Worm (Caenorhabditis elegans): Measurements from ENCODE around the gene cccp-1.

Gene cccp-1

DNA sequence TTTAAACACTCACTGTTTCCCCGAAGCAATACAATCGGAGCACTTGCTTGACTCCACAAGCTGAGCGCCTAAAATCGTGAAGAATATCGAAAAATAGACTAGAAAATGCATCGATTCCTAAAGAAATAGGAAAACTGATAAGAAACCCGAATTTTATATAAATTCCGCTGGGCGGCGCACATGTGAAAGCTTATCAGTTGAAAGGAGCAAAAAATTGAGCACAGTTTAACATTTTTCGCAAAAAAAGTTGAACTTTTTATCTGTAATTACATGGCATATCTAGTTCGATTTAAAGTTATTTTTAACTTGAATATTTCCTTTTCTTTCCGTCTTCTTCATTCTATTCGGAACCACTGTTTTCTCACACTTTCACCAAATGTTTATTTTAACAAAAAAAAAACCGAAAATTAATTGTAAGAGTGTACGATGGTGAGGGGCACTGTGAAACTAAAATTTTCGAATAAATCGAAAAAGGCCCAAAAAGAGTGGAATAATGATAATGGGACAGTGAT is 26.6 kb upstream of the cccp-1 start, which contains the start of gene Y49E10.18:
Gene Y49E10.18 (minus strand): TSS at position 116 of the 512 bp plus-strand sequence.
- no peak for TF ChIP-seq aly-1 (tag; optimal IDR thresholded peaks at IDR 0.05)
- TF ChIP-seq ceh-36 (tag; optimal IDR thresholded peaks at IDR 0.05) = no peak
- TF ChIP-seq hnd-1 (tag; optimal IDR thresholded peaks at IDR 0.05) = no peak
- no peak for TF ChIP-seq ceh-13 (GFP tag; optimal IDR thresholded peaks at IDR 0.05)
- no peak for TF ChIP-seq hmg-4 (GFP tag; optimal IDR thresholded peaks at IDR 0.05)
- no peak for TF ChIP-seq B0310.2 (tag; optimal IDR thresholded peaks at IDR 0.05)
- no peak for TF ChIP-seq F13C5.2 (tag; optimal IDR thresholded peaks at IDR 0.05)

DNA sequence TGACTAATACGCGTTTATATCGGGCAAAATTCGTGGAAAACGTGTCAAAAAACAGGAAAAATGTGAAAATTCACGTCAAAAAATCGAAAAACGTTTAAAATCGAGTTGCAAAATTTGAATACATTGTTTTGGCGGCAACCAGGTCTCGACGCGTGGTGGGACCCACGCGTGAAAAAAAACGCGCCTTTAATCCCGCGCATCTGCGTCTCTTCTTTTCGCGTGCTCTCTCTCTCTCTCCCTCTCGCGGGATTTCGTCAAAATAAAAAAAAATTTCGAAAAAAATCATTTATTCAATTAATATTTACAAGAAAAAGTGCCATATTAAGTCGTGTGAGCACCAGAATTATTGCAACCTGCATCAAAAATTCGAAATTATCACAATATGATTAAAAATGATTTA is 19.4 kb upstream of the cccp-1 start, which contains the start of gene ani-1:
Gene ani-1 (minus strand): TSS at position 61 of the 400 bp plus-strand sequence.
- TF ChIP-seq sea-1 (GFP tag; conservative IDR thresholded peaks at IDR 0.05) = no peak
- no peak for TF ChIP-seq tbx-11 (GFP tag; IDR thresholded peaks at IDR 0.05)
- no peak for TF ChIP-seq ceh-36 (tag; optimal IDR thresholded peaks at IDR 0.05)
- TF ChIP-seq ceh-13 (GFP tag; optimal IDR thresholded peaks at IDR 0.05) = no peak
- no peak for TF ChIP-seq hmg-4 (GFP tag; optimal IDR thresholded peaks at IDR 0.05)
- no peak for TF ChIP-seq pes-1 (GFP tag; IDR thresholded peaks at IDR 0.05)
- no peak for TF ChIP-seq tbx-37 (GFP tag; conservative IDR thresholded peaks at IDR 0.05)
- no peak for TF ChIP-seq hmbx-1 (tag; optimal IDR thresholded peaks at IDR 0.05)
- no peak for TF ChIP-seq tra-4 (tag; optimal IDR thresholded peaks at IDR 0.05)
- no peak for TF ChIP-seq ets-7 (tag; optimal IDR thresholded peaks at IDR 0.05)
- no peak for TF ChIP-seq ama-1 (optimal IDR thresholded peaks at IDR 0.05)
- no peak for TF ChIP-seq flt-1 (GFP tag; IDR thresholded peaks at IDR 0.05)

DNA sequence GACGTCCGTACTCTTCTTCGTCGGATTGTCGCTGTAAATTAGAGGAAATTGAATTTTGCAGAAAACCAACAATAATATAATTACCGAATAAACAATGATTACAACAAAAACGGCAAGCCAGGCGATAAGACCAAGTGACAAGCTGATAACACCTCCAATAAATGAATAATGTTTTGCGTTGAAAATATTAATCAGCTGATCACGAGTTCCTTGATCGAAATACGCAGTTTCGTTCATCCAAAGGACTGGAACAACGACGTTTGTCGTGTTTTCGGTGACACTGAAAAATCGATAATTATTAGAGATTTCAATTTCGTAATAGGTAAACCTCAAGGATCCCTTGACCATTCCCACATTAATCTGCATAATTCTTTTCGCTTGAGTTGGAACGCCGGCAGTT is 18.9 kb upstream of the cccp-1 start:
- TF ChIP-seq aly-1 (tag; optimal IDR thresholded peaks at IDR 0.05) = no peak
- TF ChIP-seq tra-4 (tag; optimal IDR thresholded peaks at IDR 0.05) = no peak
- no peak for TF ChIP-seq tbx-37 (GFP tag; conservative IDR thresholded peaks at IDR 0.05)
- TF ChIP-seq ceh-36 (tag; optimal IDR thresholded peaks at IDR 0.05) = no peak
- no peak for TF ChIP-seq hmbx-1 (tag; optimal IDR thresholded peaks at IDR 0.05)
- no peak for TF ChIP-seq ama-1 (optimal IDR thresholded peaks at IDR 0.05)
- no peak for TF ChIP-seq sea-1 (GFP tag; conservative IDR thresholded peaks at IDR 0.05)
- no peak for TF ChIP-seq tbx-11 (GFP tag; IDR thresholded peaks at IDR 0.05)
- no peak for TF ChIP-seq hmg-4 (GFP tag; optimal IDR thresholded peaks at IDR 0.05)
- no peak for TF ChIP-seq ets-7 (tag; optimal IDR thresholded peaks at IDR 0.05)
- TF ChIP-seq F13C5.2 (tag; optimal IDR thresholded peaks at IDR 0.05) = no peak
- TF ChIP-seq B0310.2 (tag; optimal IDR thresholded peaks at IDR 0.05) = no peak
- no peak for TF ChIP-seq ceh-13 (GFP tag; optimal IDR thresholded peaks at IDR 0.05)
- TF ChIP-seq scrt-1 (GFP tag; IDR thresholded peaks at IDR 0.05) = no peak

DNA sequence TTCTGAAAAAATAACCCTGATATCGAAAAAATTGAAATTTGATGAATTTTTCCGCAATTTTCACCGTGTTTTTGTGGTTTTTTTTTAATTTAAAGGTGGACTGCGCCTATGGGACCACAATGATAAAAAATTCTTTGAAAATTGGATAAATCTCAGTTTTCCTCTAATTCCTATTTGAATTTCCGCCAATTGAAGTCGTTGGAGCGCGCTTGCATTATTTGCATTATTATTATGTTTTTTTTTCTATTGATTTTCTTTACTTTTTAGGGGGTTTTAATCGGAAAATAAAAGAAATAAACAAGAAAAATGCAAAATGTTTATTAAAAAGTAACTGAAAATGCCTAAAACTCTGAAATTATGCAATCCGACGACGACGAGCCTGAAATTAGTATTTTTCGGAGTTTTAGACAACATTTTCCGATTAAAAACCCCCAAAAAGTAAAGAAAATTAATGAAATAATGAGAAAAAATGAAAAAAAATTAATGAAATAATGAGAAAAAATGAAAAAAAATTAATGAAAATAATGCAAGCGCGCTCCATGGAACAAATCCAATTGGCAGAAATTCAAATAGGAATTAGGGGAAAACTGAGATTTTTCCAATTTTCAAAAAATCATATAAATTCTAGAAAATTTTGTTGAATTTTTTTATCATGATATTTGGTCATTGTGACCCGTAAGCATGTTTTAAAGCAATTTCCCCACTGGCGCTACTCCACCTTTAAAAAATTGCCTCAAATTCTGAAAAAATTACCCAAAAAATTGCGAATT is 16.8 kb upstream of the cccp-1 start:
- no peak for TF ChIP-seq tra-4 (tag; optimal IDR thresholded peaks at IDR 0.05)
- TF ChIP-seq sea-1 (GFP tag; conservative IDR thresholded peaks at IDR 0.05) = no peak
- TF ChIP-seq scrt-1 (GFP tag; IDR thresholded peaks at IDR 0.05) = no peak

DNA sequence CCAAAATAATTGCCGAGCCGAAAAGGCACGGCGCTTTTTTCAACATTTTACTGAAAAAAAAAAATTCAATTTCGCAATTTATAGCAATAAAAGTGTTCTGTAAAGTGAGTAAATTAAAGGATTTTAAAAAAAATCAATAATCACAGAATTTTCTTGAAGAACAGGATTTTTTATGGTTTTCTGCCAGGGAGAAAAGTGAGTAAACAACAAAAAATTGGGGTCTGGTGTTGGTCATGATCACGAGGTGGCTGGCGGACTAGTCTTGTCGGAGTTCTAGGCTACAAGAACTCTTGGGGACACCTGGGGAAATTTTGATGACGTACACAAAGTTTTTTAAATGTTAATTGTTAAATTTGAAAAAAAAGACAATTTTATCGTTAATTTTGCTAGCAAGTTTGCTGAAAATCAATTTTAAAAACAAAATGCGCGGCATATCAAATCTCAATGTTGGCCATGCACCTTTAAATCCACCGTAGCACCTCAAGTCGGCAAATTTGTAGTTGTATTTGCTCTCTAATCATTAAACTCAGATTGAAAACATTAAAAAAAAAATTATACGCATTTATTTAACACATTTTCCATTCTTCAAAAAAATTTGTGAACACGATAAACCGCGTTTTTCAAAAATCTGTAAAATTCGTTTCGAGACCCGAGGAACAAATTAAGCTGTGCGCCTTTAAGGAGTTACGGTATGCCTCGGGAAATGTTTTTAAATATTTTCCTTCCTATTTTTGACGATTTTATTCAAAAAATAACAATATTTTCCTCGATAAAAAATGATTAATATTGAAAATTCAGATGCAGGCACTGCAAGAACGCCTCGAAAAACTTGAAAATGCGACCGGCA is 15.6 kb upstream of the cccp-1 start, which contains the start of the genes scav-3 and Y49E10.21:
Gene scav-3 (minus strand): TSS at position 50 of the 847 bp plus-strand sequence.
Gene Y49E10.21 (plus strand): TSS at position 797 of the 847 bp plus-strand sequence.
- TF ChIP-seq ets-7 (tag; optimal IDR thresholded peaks at IDR 0.05) (no peak), scrt-1 (GFP tag; IDR thresholded peaks at IDR 0.05) (no peak), hmbx-1 (tag; optimal IDR thresholded peaks at IDR 0.05) (no peak)

DNA sequence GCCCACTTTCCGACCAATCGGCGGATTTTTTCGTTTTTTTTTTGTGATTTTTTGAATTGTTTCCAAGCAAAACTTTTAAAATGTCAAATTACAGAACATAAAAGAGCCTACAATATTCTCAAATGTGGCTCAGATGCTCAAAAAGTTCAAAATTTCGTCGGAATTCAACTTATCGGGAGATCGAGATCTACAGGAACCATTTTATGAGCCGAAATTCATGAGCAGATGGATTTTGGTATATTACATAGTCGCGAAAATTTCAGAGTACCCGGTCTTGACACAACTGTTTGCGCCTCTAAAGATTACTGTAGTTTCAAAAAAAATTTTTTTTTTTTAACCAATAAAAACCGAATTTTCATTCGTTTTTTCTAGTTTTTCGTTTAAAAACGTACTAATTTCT is 13.7 kb upstream of the cccp-1 start:
- TF ChIP-seq hmbx-1 (tag; optimal IDR thresholded peaks at IDR 0.05) = no peak
- TF ChIP-seq ceh-36 (tag; optimal IDR thresholded peaks at IDR 0.05) = no peak
- no peak for TF ChIP-seq hnd-1 (tag; optimal IDR thresholded peaks at IDR 0.05)
- TF ChIP-seq B0310.2 (tag; optimal IDR thresholded peaks at IDR 0.05) = no peak
- no peak for TF ChIP-seq F13C5.2 (tag; optimal IDR thresholded peaks at IDR 0.05)
- TF ChIP-seq tbx-11 (GFP tag; IDR thresholded peaks at IDR 0.05) = no peak
- no peak for TF ChIP-seq tbx-37 (GFP tag; conservative IDR thresholded peaks at IDR 0.05)

DNA sequence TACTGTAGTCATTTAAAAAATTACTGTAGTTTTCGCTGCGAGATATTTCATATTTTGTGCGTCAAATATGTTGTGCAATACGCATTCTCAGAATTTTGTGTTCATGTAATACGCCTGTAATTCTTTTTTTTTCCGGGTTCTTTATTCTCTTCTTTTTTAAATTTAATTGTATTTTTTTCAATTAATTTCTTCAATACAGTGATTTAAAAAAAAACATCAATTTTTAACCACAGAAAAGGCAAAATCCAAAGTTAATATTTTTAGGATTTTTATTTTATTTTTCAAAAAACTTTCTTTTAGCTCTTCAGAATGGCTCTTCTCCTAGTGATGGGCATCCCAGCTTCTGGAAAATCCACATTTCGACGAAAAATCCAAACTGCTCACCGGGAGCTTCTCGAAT is 6.4 kb upstream of the cccp-1 start, which contains the start of gene pstk-1:
Gene pstk-1 (plus strand): TSS at position 301 of the 400 bp plus-strand sequence.
- no peak for TF ChIP-seq F13C5.2 (tag; optimal IDR thresholded peaks at IDR 0.05)
- TF ChIP-seq tra-4 (tag; optimal IDR thresholded peaks at IDR 0.05) = no peak
- no peak for TF ChIP-seq B0310.2 (tag; optimal IDR thresholded peaks at IDR 0.05)
- TF ChIP-seq aly-1 (tag; optimal IDR thresholded peaks at IDR 0.05) = no peak
- TF ChIP-seq tbx-11 (GFP tag; IDR thresholded peaks at IDR 0.05) = no peak

DNA sequence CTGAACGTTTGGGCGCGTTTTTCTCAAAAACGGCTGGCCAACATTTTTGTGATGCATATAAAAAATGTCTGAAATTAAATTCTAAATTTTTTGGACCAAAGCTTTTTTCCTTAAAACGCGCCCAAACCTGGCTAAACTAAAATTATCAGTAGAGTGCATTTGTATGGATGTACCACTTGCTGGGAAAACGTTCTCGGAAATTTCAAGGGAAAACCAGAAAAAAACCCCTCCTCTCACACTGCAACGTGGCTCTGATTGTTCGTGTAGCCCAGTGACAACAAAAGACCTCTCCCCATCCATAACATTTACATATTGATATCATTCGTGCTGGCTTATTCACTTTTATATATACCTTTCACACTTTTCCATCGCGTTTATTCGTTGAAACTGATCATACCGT is 3.8 kb upstream of the cccp-1 start, which contains the start of gene Y49E10.29:
Gene Y49E10.29 (plus strand): TSS at position 301 of the 400 bp plus-strand sequence.
- TF ChIP-seq scrt-1 (GFP tag; IDR thresholded peaks at IDR 0.05) (no peak), tbx-11 (GFP tag; IDR thresholded peaks at IDR 0.05) (no peak), ets-7 (tag; optimal IDR thresholded peaks at IDR 0.05) (no peak), ceh-13 (GFP tag; optimal IDR thresholded peaks at IDR 0.05) (no peak), hnd-1 (tag; optimal IDR thresholded peaks at IDR 0.05) (no peak), tra-4 (tag; optimal IDR thresholded peaks at IDR 0.05) (no peak), tbx-37 (GFP tag; conservative IDR thresholded peaks at IDR 0.05) (no peak), sea-1 (GFP tag; conservative IDR thresholded peaks at IDR 0.05) (no peak), ama-1 (optimal IDR thresholded peaks at IDR 0.05) (no peak), F13C5.2 (tag; optimal IDR thresholded peaks at IDR 0.05) (no peak), aly-1 (tag; optimal IDR thresholded peaks at IDR 0.05) (no peak), ceh-36 (tag; optimal IDR thresholded peaks at IDR 0.05) (no peak), pes-1 (GFP tag; IDR thresholded peaks at IDR 0.05) (no peak), hmg-4 (GFP tag; optimal IDR thresholded peaks at IDR 0.05) (no peak), hmbx-1 (tag; optimal IDR thresholded peaks at IDR 0.05) (no peak), B0310.2 (tag; optimal IDR thresholded peaks at IDR 0.05) (no peak)
